Worm (Caenorhabditis elegans): ENCODE data around the gene str-261.

The str-261 gene

DNA sequence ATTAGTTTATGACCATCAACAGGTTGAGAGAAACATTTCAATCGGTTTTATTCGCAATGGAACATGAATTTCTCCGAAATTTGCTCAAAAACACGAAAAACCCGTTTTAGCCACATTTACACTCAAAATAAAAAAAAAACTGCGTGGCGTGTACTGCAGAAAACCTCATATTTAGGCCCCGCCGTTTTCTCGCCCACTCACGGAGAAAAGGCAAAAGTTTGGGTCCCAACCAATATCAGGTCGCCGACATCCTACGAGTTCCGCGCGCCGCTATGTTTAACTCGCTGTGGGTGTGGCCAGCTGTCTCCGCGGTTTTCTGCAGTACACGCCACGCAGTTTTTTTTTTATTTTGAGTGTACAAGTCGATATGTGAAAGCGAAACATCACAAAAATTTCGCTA lies 49.5 kb downstream of the str-261 start:
- TF ChIP-seq bed-3 (GFP tag; optimal IDR thresholded peaks at IDR 0.05), result no peak
- TF ChIP-seq ceh-39 (tag; optimal IDR thresholded peaks at IDR 0.05), result no peak
- TF ChIP-seq unc-120 (tag; optimal IDR thresholded peaks at IDR 0.05; ENCODE audit: poor library complexity, severe bottlenecking), result no peak
- TF ChIP-seq nhr-28 (tag; optimal IDR thresholded peaks at IDR 0.05), result no peak
- TF ChIP-seq tbx-8 (GFP tag; optimal IDR thresholded peaks at IDR 0.05), result no peak
- no peak for TF ChIP-seq M03D4.4 (tag; optimal IDR thresholded peaks at IDR 0.05)
- no peak for TF ChIP-seq sem-2 (GFP tag; optimal IDR thresholded peaks at IDR 0.05)
- TF ChIP-seq mep-1 (tag; optimal IDR thresholded peaks at IDR 0.05), result no peak
- TF ChIP-seq nhr-2 (tag; optimal IDR thresholded peaks at IDR 0.05), result no peak
- TF ChIP-seq snpc-4 (tag; optimal IDR thresholded peaks at IDR 0.05), result no peak
- TF ChIP-seq ces-1 (GFP tag; optimal IDR thresholded peaks at IDR 0.05), result no peak
- no peak for TF ChIP-seq unc-39 (tag; optimal IDR thresholded peaks at IDR 0.05)
